Worm (Caenorhabditis elegans) whole organism, L4 larva: ENCODE data around the gene ttbk-8.2.

Experiments
- T20F7.1 ChIP-seq: fragments of 200-800 bp; sonication (Bioruptor generic); optimal IDR thresholded peaks from 2 replicates; lab custom pipeline; 2018; ENCODE audit warnings: mild to moderate bottlenecking, missing genetic modification characterization, missing compliant biosample characterization
- T26A8.4 ChIP-seq: fragments of 200-800 bp; sonication (Bioruptor generic); IDR thresholded peaks from 2 replicates; pipeline ENCODE4 v1.3.6; 2022; ENCODE audit warnings: missing genetic modification characterization, missing compliant biosample characterization
- Y75B8A.6 ChIP-seq: fragments of 200-800 bp; sonication (Bioruptor generic); IDR thresholded peaks from 2 replicates; pipeline ENCODE4 v1.3.6; 2022; ENCODE audit warnings: missing genetic modification reagents, missing genetic modification characterization, missing compliant biosample characterization
- aly-2 ChIP-seq: sonication (generic microtip); optimal IDR thresholded peaks from 2 replicates; lab custom pipeline; 2018; ENCODE audit warnings: missing biosample characterization, missing genetic modification characterization
- ama-1 ChIP-seq: fragments of 150-350 bp; optimal IDR thresholded peaks from 2 replicates; lab custom pipeline; 2014; ENCODE audit warnings: inconsistent platforms, mixed read lengths
- arid-1 ChIP-seq: fragments of 200-800 bp; sonication (Bioruptor generic); conservative IDR thresholded peaks from 2 replicates; pipeline ENCODE4 v1.3.6; 2022; ENCODE audit warnings: missing genetic modification reagents, missing genetic modification characterization, missing compliant biosample characterization
- attf-4 ChIP-seq: sonication (generic microtip); optimal IDR thresholded peaks from 3 replicates; lab custom pipeline; 2017; ENCODE audit warnings: missing biosample characterization, missing genetic modification characterization
- ceh-28 ChIP-seq: fragments of 150-350 bp; optimal IDR thresholded peaks from 2 replicates; lab custom pipeline; 2014; ENCODE audit warnings: missing biosample characterization, missing genetic modification reagents, missing genetic modification characterization
- ceh-82 ChIP-seq: sonication (generic microtip); optimal IDR thresholded peaks from 2 replicates; lab custom pipeline; 2017; ENCODE audit warnings: missing biosample characterization, missing genetic modification characterization
- daf-16 ChIP-seq, 3 experiments: sonication (generic microtip); optimal IDR thresholded peaks; 2 replicates each; lab custom pipeline; 2016 to 2017; ENCODE audit warnings: missing genetic modification characterization in 3 of 3, missing genetic modification reagents in 3 of 3, mild to moderate bottlenecking in 2 of 3, missing compliant biosample characterization in 2 of 3, missing biosample characterization in 1 of 3, moderate library complexity in 1 of 3
- dmd-6 ChIP-seq: fragments of 200-800 bp; sonication (Bioruptor generic); IDR thresholded peaks from 2 replicates; pipeline ENCODE4 v1.3.6; 2022; ENCODE audit warnings: missing genetic modification reagents, missing genetic modification characterization, missing compliant biosample characterization
- dve-1 ChIP-seq: sonication (generic microtip); optimal IDR thresholded peaks from 2 replicates; lab custom pipeline; 2017; ENCODE audit warnings: antibody characterized with exemption, mild to moderate bottlenecking, missing genetic modification characterization, missing compliant biosample characterization; ENCODE audit not compliant: insufficient read depth
- egl-27 ChIP-seq: sonication (generic microtip); optimal IDR thresholded peaks from 3 replicates; lab custom pipeline; 2017; ENCODE audit warnings: missing biosample characterization, missing genetic modification reagents, missing genetic modification characterization
- hif-1 ChIP-seq, 2 experiments: sonication (generic microtip); optimal IDR thresholded peaks; 2 replicates each; lab custom pipeline; 2016 to 2017; ENCODE audit warnings: missing compliant biosample characterization in 2 of 2, missing genetic modification characterization in 2 of 2, missing genetic modification reagents in 2 of 2, missing genotype in 2 of 2, mild to moderate bottlenecking in 1 of 2
- lin-13 ChIP-seq: fragments of 150-350 bp; optimal IDR thresholded peaks from 2 replicates; lab custom pipeline; 2014; ENCODE audit warnings: missing biosample characterization, missing genetic modification reagents, missing genetic modification characterization
- lin-38 ChIP-seq: fragments of 200-800 bp; sonication (Bioruptor generic); IDR thresholded peaks from 2 replicates; pipeline ENCODE4 v1.3.6; 2022; ENCODE audit warnings: missing genetic modification reagents, missing genetic modification characterization, missing compliant biosample characterization
- lin-39 ChIP-seq: fragments of 150-350 bp; optimal IDR thresholded peaks from 2 replicates; lab custom pipeline; 2014; ENCODE audit warnings: missing biosample characterization, missing genetic modification reagents, missing genetic modification characterization
- lsy-2 ChIP-seq, 2 experiments: fragments of 150-350 bp in 1 of 2; sonication (generic microtip) in 1 of 2; optimal IDR thresholded peaks; 2 replicates each; lab custom pipeline; 2014 to 2017; ENCODE audit warnings: missing biosample characterization in 2 of 2, missing genetic modification characterization in 2 of 2
- madf-9 ChIP-seq: fragments of 200-800 bp; sonication (Bioruptor generic); conservative IDR thresholded peaks from 2 replicates; pipeline ENCODE4 v1.3.6; 2022; ENCODE audit warnings: missing genetic modification reagents, missing genetic modification characterization, missing compliant biosample characterization
- mxl-2 ChIP-seq: fragments of 200-800 bp; sonication (Bioruptor generic); conservative IDR thresholded peaks from 2 replicates; pipeline ENCODE4 v1.3.6; 2022; ENCODE audit warnings: missing genetic modification reagents, missing genetic modification characterization, missing compliant biosample characterization
- nhr-102 ChIP-seq: sonication (generic microtip); optimal IDR thresholded peaks from 2 replicates; lab custom pipeline; 2016; ENCODE audit warnings: mild to moderate bottlenecking, missing genetic modification characterization, moderate library complexity, missing compliant biosample characterization
- nhr-11 ChIP-seq: fragments of 150-350 bp; optimal IDR thresholded peaks from 2 replicates; lab custom pipeline; 2014; ENCODE audit warnings: missing biosample characterization, missing genetic modification characterization
- nhr-28 ChIP-seq: fragments of 150-350 bp; optimal IDR thresholded peaks from 2 replicates; lab custom pipeline; 2014; ENCODE audit warnings: missing biosample characterization, missing genetic modification characterization
- nhr-42 ChIP-seq: fragments of 200-800 bp; sonication (Bioruptor generic); IDR thresholded peaks from 2 replicates; pipeline ENCODE4 v1.3.6; 2022; ENCODE audit warnings: missing genetic modification characterization, missing compliant biosample characterization
- nhr-6 ChIP-seq: fragments of 150-350 bp; optimal IDR thresholded peaks from 2 replicates; lab custom pipeline; 2014; ENCODE audit warnings: missing biosample characterization, missing genetic modification characterization
- rbr-2 ChIP-seq: sonication (generic microtip); optimal IDR thresholded peaks from 2 replicates; lab custom pipeline; 2016; ENCODE audit warnings: missing genotype, missing genetic modification characterization, missing compliant biosample characterization
- sdz-12 ChIP-seq: fragments of 200-800 bp; sonication (Bioruptor generic); optimal IDR thresholded peaks from 2 replicates; lab custom pipeline; 2018; ENCODE audit warnings: mild to moderate bottlenecking, missing genetic modification characterization, missing compliant biosample characterization
- skn-1 ChIP-seq: fragments of 150-350 bp; optimal IDR thresholded peaks from 2 replicates; lab custom pipeline; 2014; ENCODE audit warnings: missing biosample characterization, missing genetic modification characterization

ttbk-8.2 gene

DNA sequence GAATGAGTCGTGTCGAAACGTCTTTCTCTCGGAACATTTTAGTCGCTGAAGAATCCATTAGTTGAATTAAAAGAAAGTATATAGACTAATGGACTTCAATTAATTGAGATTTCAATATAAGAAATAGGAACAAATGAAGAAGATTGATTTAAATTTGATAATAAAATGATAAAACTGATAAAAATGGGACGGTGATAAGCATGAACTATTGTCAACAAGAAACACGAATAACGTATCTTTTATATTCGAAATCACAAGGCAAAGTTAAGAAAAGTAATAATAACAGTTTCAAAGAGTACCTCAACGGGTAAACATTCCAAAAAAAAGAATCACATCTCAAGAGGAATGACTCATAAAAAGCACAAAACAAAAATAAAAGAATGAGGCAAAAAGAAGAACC lies 37.7 kb downstream of the ttbk-8.2 start, which contains the start of gene T19E7.6:
Gene T19E7.6 (minus strand): TSS at position 45 of the 400 bp plus-strand sequence.
- TF ChIP-seq madf-9 (no peak), daf-16 (GFP tag; optimal IDR thresholded peaks at IDR 0.05; lab: Kevin White, UChicago) (no peak), daf-16 (tag; optimal IDR thresholded peaks at IDR 0.05; lab: Kevin White, UChicago) (peak; percentile 89), dve-1 (tag; lab: Kevin White, UChicago) (peak; percentile 40)

DNA sequence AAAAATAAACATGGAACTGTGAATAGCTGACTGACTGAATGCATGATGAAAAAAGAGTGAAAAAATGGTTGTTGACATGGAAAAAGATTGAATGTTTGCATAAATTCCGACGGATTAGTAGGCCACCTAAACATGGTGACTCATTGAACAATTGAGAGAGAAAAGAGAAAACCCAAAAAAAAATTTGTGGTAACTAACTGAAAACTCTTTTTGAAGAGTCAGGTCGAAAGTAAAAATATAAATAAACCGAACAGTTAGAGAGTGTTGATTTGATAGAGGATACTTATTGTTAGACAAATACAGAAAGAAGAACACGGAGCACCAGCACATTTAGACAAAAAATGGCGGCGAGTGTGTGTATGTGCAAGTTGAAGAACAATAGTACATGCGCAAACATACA lies 39.6 kb downstream of the ttbk-8.2 start:
- no peak for TF ChIP-seq Y75B8A.6 (GFP tag; lab: Robert Waterston, UW)
- no peak for TF ChIP-seq dmd-6 (GFP tag; lab: Robert Waterston, UW)

DNA sequence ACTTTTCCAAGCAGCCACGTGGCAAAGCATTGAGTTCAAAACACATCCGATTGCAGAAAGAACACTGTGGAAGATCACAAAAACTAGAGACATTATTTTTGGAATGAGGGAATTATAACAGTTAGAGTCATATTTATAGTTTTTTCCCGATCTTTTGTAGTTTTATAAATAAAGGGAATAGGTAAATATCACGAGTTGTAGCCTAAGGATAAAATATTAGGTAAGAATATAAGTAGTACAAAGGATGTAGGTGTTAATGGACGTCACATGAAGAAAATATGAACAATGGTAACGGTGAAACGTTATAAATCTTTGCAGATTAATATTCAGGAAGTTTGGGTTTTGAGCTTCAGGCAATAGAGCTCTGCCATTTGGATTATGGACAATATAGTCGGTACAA lies 42.7 kb downstream of the ttbk-8.2 start, which contains the start of gene srd-5:
Gene srd-5 (minus strand): TSS at position 101 of the 400 bp plus-strand sequence.
- TF ChIP-seq skn-1 (tag; lab: Kevin White, UChicago) (no peak), nhr-102 (no peak), lin-39 (tag; lab: Kevin White, UChicago) (no peak), sdz-12 (no peak), T20F7.1 (GFP tag; lab: Kevin White, UChicago) (no peak), madf-9 (no peak)

DNA sequence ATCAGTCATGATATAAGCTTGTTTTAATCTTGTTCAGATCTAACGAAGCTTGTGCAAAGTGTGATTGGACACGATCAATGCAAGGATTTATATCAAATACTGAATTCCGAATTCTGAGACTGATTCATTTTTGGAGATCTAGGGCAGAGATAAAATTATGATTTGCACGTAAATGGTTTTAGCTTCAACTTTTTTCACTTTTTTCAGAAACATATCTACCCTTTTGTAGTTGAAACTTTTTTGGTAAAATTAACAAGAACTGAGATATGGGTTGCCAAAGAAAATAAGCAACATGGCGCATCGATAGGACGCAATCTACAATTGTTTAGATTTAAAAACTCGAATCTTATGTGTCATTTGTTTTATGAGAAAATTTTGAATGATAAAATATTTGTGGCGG lies 46.3 kb downstream of the ttbk-8.2 start, which contains the start of gene C55C3.4:
Gene C55C3.4 (minus strand): TSS at position 101 of the 400 bp plus-strand sequence.
- TF ChIP-seq ama-1 (lab: Kevin White, UChicago): no peak
- no peak for TF ChIP-seq nhr-6 (tag; lab: Kevin White, UChicago)
- no peak for TF ChIP-seq nhr-11 (tag; lab: Kevin White, UChicago)
- TF ChIP-seq hif-1 (tag; optimal IDR thresholded peaks at IDR 0.05; lab: Kevin White, UChicago): no peak
- no peak for TF ChIP-seq lsy-2 (tag; optimal IDR thresholded peaks at IDR 0.05; lab: Kevin White, UChicago)

DNA sequence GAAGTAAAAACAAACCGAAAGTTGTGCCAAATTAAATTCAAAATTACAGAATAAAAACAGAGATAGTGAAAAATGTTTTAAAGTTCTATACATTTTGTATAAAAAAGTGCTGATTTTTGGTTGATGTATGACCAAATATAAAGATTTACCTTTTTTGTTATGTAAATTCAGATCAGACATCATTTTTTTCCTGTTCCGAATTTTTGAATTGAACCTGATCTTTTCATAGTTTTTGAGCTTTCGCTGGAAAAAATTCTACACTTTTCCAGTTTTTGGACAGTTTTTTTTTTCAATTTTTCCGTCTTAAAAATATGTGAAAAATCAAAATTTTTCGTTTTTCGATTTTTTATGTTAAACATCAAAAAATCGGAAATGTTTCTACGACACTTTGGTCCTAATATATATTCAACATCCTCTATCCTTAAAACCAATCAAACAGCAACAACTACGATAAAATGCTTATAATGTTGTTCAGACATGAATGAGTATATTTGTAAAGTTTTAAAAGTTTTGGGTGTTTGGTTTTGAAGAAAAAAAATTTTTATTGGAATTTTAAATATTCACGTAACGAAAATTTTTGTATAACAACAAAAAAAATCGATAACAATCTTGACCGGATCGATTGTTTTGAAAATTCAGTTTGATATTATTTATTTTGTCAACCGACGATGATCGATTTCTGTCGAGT lies 51.0 kb downstream of the ttbk-8.2 start, which contains the start of the genes C55C3.7 and C55C3.6:
Gene C55C3.7 (minus strand): TSS at position 101 of the 688 bp plus-strand sequence.
Gene C55C3.6 (plus strand): TSS at position 638 of the 688 bp plus-strand sequence.
- TF ChIP-seq lin-38 (GFP tag; lab: Robert Waterston, UW) (no peak), nhr-28 (tag; lab: Kevin White, UChicago) (no peak), attf-4 (tag; lab: Kevin White, UChicago) (no peak), arid-1 (GFP tag; lab: Robert Waterston, UW) (no peak), egl-27 (tag; lab: Kevin White, UChicago) (no peak), lin-13 (GFP tag; lab: Kevin White, UChicago) (no peak), ceh-82 (tag; lab: Kevin White, UChicago) (no peak), mxl-2 (GFP tag; lab: Robert Waterston, UW) (no peak), T26A8.4 (GFP tag; lab: Robert Waterston, UW) (no peak), aly-2 (no peak), sdz-12 (no peak), nhr-6 (tag; lab: Kevin White, UChicago) (no peak), rbr-2 (tag; lab: Kevin White, UChicago) (no peak), ceh-28 (no peak), nhr-42 (no peak)
